Fruit fly (Drosophila melanogaster) whole organism, embryonic: ENCODE data around the gene CG16972.

ENCODE experiments used
- Aef1 ChIP-seq: fragments of 200-800 bp; sonication (Bioruptor generic); IDR thresholded peaks from 3 replicates; pipeline ENCODE4 v1.3.6; 2022; ENCODE audit warnings: missing biosample characterization, missing genetic modification characterization
- Atf-2 ChIP-seq: fragments of 200-800 bp; sonication (Bioruptor generic); optimal IDR thresholded peaks from 2 replicates; lab custom pipeline; 2016; ENCODE audit warnings: missing biosample characterization, missing genetic modification characterization
- CG10979 ChIP-seq: fragments of 200-800 bp; sonication (Bioruptor generic); optimal IDR thresholded peaks from 2 replicates; lab custom pipeline; 2018; ENCODE audit warnings: missing biosample characterization, mild to moderate bottlenecking, missing genetic modification characterization, moderate library complexity
- CG11398 ChIP-seq: fragments of 200-800 bp; sonication (Bioruptor generic); optimal IDR thresholded peaks from 2 replicates; lab custom pipeline; 2016; ENCODE audit warnings: missing biosample characterization, missing genetic modification characterization
- CG11456 ChIP-seq: fragments of 200-800 bp; sonication (Bioruptor generic); IDR thresholded peaks from 3 replicates; pipeline ENCODE4 v1.3.6; 2022; ENCODE audit warnings: missing biosample characterization, missing genetic modification characterization
- CG11723 ChIP-seq: fragments of 200-800 bp; sonication (Bioruptor generic); optimal IDR thresholded peaks from 2 replicates; lab custom pipeline; 2017; ENCODE audit warnings: missing biosample characterization, mild to moderate bottlenecking, missing genetic modification characterization
- CG12744 ChIP-seq: fragments of 200-800 bp; sonication (Bioruptor generic); optimal IDR thresholded peaks from 2 replicates; lab custom pipeline; 2016; ENCODE audit warnings: missing biosample characterization, missing genetic modification characterization
- CG14441 ChIP-seq: fragments of 200-800 bp; sonication (Bioruptor generic); IDR thresholded peaks from 2 replicates; pipeline ENCODE4 v1.3.6; 2022; ENCODE audit warnings: missing biosample characterization, missing genetic modification characterization
- CG14710 ChIP-seq: fragments of 200-800 bp; sonication (Bioruptor generic); optimal IDR thresholded peaks from 3 replicates; lab custom pipeline; 2019; ENCODE audit warnings: missing biosample characterization, mild to moderate bottlenecking, missing genetic modification characterization, moderate library complexity
- CG15269 ChIP-seq: fragments of 200-800 bp; sonication (Bioruptor generic); optimal IDR thresholded peaks from 2 replicates; lab custom pipeline; 2018; ENCODE audit warnings: missing biosample characterization, mild to moderate bottlenecking, missing genetic modification characterization, moderate library complexity
- CG17328 ChIP-seq: fragments of 200-800 bp; sonication (Bioruptor generic); IDR thresholded peaks from 2 replicates; pipeline ENCODE4 v1.3.6; 2022; ENCODE audit warnings: missing biosample characterization, missing genetic modification characterization
- CG2120 ChIP-seq: fragments of 200-800 bp; sonication (Bioruptor generic); optimal IDR thresholded peaks from 3 replicates; lab custom pipeline; 2016; ENCODE audit warnings: missing biosample characterization, missing genetic modification characterization
- CG3726 ChIP-seq: fragments of 200-800 bp; sonication (Bioruptor generic); IDR thresholded peaks from 3 replicates; pipeline ENCODE4, ENCODE4 v1.3.6; 2022; ENCODE audit warnings: missing biosample characterization, missing genetic modification characterization
- CG6254 ChIP-seq: fragments of 200-800 bp; sonication (Bioruptor generic); optimal IDR thresholded peaks from 3 replicates; lab custom pipeline; 2017; ENCODE audit warnings: mild to moderate bottlenecking, missing biosample characterization, missing genetic modification reagents, missing genetic modification characterization
- CG7786 ChIP-seq: fragments of 200-800 bp; sonication (Bioruptor generic); optimal IDR thresholded peaks from 2 replicates; lab custom pipeline; 2016; ENCODE audit warnings: missing biosample characterization, missing genetic modification characterization
- CG7987 ChIP-seq: fragments of 200-800 bp; sonication (Bioruptor generic); optimal IDR thresholded peaks from 2 replicates; lab custom pipeline; 2018; ENCODE audit warnings: missing biosample characterization, mild to moderate bottlenecking, missing genetic modification characterization, moderate library complexity
- CG8765 ChIP-seq: fragments of 200-800 bp; sonication (Bioruptor generic); IDR thresholded peaks from 2 replicates; pipeline ENCODE4 v1.3.6; 2022; ENCODE audit warnings: missing biosample characterization, missing genetic modification characterization
- CG8924 ChIP-seq: fragments of 200-800 bp; optimal IDR thresholded peaks from 3 replicates; lab custom pipeline; 2019; ENCODE audit warnings: missing biosample characterization, mild to moderate bottlenecking, missing genetic modification characterization, moderate library complexity
- CTCF ChIP-seq: fragments of 200-800 bp; sonication (Bioruptor generic); optimal IDR thresholded peaks from 2 replicates; lab custom pipeline; 2017; ENCODE audit warnings: missing biosample characterization, mild to moderate bottlenecking, missing genetic modification characterization, moderate library complexity
- Dref ChIP-seq: fragments of 200-800 bp; sonication (Bioruptor generic); IDR thresholded peaks from 2 replicates; pipeline ENCODE4 v1.3.6; 2022; ENCODE audit warnings: missing biosample characterization, missing genetic modification characterization
- Elba2 ChIP-seq: fragments of 200-800 bp; sonication (Bioruptor generic); optimal IDR thresholded peaks from 3 replicates; lab custom pipeline; 2016; ENCODE audit warnings: missing biosample characterization, missing genetic modification characterization
- Mrtf ChIP-seq: fragments of 200-800 bp; sonication (Bioruptor generic); IDR thresholded peaks from 3 replicates; pipeline ENCODE4 v1.3.6; 2022; ENCODE audit warnings: missing biosample characterization, missing genetic modification characterization
- NC2β ChIP-seq: fragments of 200-800 bp; sonication (Bioruptor generic); optimal IDR thresholded peaks from 2 replicates; lab custom pipeline; 2016; ENCODE audit warnings: missing biosample characterization, missing genetic modification characterization
- Sry-δ ChIP-seq: fragments of 200-800 bp; sonication (Bioruptor generic); optimal IDR thresholded peaks from 2 replicates; lab custom pipeline; 2016; ENCODE audit warnings: missing biosample characterization, missing genetic modification characterization
- Ssrp ChIP-seq: fragments of 200-800 bp; sonication (Bioruptor generic); optimal IDR thresholded peaks from 2 replicates; lab custom pipeline; 2018; ENCODE audit warnings: missing biosample characterization, mild to moderate bottlenecking, missing genetic modification characterization, moderate library complexity
- Xrp1 ChIP-seq: fragments of 200-800 bp; sonication (Bioruptor generic); IDR thresholded peaks from 2 replicates; pipeline ENCODE4 v1.3.6; 2022; ENCODE audit warnings: missing biosample characterization, missing genetic modification characterization
- al ChIP-seq: fragments of 200-800 bp; sonication (Bioruptor generic); IDR thresholded peaks from 2 replicates; pipeline ENCODE4 v1.3.6; 2022; ENCODE audit warnings: missing biosample characterization, missing genetic modification characterization
- ara ChIP-seq: fragments of 200-800 bp; sonication (Bioruptor generic); IDR thresholded peaks from 2 replicates; pipeline ENCODE4 v1.3.6; 2022; ENCODE audit warnings: missing biosample characterization, missing genetic modification characterization
- ash1 ChIP-seq: fragments of 200-800 bp; sonication (Bioruptor generic); optimal IDR thresholded peaks from 2 replicates; lab custom pipeline; 2018; ENCODE audit warnings: missing biosample characterization, mild to moderate bottlenecking, missing genetic modification characterization
- bab2 ChIP-seq: fragments of 200-800 bp; sonication (Bioruptor generic); optimal IDR thresholded peaks from 2 replicates; lab custom pipeline; 2016; ENCODE audit warnings: missing biosample characterization, missing genetic modification characterization
- cato ChIP-seq: fragments of 200-800 bp; sonication (Bioruptor generic); optimal IDR thresholded peaks from 2 replicates; lab custom pipeline; 2016; ENCODE audit warnings: missing biosample characterization, missing genetic modification characterization, borderline replicate concordance
- chif ChIP-seq, 2 experiments: fragments of 200-800 bp; sonication (Bioruptor generic); optimal IDR thresholded peaks; 3 replicates each; lab custom pipeline; 2016; ENCODE audit warnings: missing biosample characterization in 2 of 2, missing genetic modification characterization in 2 of 2
- dm ChIP-seq: fragments of 200-800 bp; sonication (Bioruptor generic); optimal IDR thresholded peaks from 3 replicates; lab custom pipeline; 2016; ENCODE audit warnings: missing biosample characterization, missing genetic modification characterization
- dmrt99B ChIP-seq: fragments of 200-800 bp; sonication (Bioruptor generic); optimal IDR thresholded peaks from 2 replicates; lab custom pipeline; 2018; ENCODE audit warnings: missing biosample characterization, mild to moderate bottlenecking, missing genetic modification characterization, moderate library complexity
- hkb ChIP-seq, 2 experiments: fragments of 200-800 bp in 1 of 2; fragments of >200 bp in 1 of 2; sonication (Bioruptor generic) in 1 of 2; IDR thresholded peaks in 1 of 2; optimal IDR thresholded peaks in 1 of 2; 2 replicates each; pipeline versions ENCODE4 v1.3.6 to Lab custom; 2017 to 2022; ENCODE audit warnings: missing biosample characterization in 1 of 2, missing genetic modification characterization in 1 of 2
- jing ChIP-seq: fragments of 200-800 bp; sonication (Bioruptor generic); optimal IDR thresholded peaks from 2 replicates; lab custom pipeline; 2018; ENCODE audit warnings: missing biosample characterization, mild to moderate bottlenecking, missing genetic modification characterization
- knrl ChIP-seq: fragments of 200-800 bp; sonication (Bioruptor generic); IDR thresholded peaks from 3 replicates; pipeline ENCODE4 v1.3.6; 2022; ENCODE audit warnings: missing biosample characterization, missing genetic modification characterization; ENCODE audit not compliant: partially characterized antibody
- lbe ChIP-seq: fragments of 200-800 bp; sonication (Bioruptor generic); optimal IDR thresholded peaks from 2 replicates; lab custom pipeline; 2016; ENCODE audit warnings: missing biosample characterization, mild to moderate bottlenecking, missing genetic modification characterization
- nmo ChIP-seq: fragments of 200-800 bp; sonication (Bioruptor generic); optimal IDR thresholded peaks from 2 replicates; lab custom pipeline; 2018; ENCODE audit warnings: missing biosample characterization, mild to moderate bottlenecking, missing genetic modification characterization, moderate library complexity
- pan ChIP-seq, 4 experiments: fragments of >200 bp in 3 of 4; fragments of 200-800 bp in 1 of 4; sonication (Bioruptor generic) in 1 of 4; optimal IDR thresholded peaks in 3 of 4; IDR thresholded peaks in 1 of 4; 2 replicates each; pipeline versions ENCODE4 v1.3.6 to Lab custom; 2017 to 2022; ENCODE audit warnings: missing biosample characterization in 2 of 4, missing genetic modification characterization in 2 of 4, mixed read lengths in 1 of 4
- prd ChIP-seq, 3 experiments: fragments of >200 bp in 2 of 3; fragments of 200-800 bp in 1 of 3; sonication (Bioruptor generic) in 1 of 3; optimal IDR thresholded peaks in 2 of 3; IDR thresholded peaks in 1 of 3; 2 replicates in 2 of 3; 3 replicates in 1 of 3; pipeline versions ENCODE4 v1.3.6 to Lab custom; 2017 to 2022; ENCODE audit warnings: missing biosample characterization in 1 of 3, missing genetic modification characterization in 1 of 3
- row ChIP-seq: fragments of 200-800 bp; sonication (Bioruptor generic); IDR thresholded peaks from 3 replicates; pipeline ENCODE4 v1.3.6; 2022; ENCODE audit warnings: missing biosample characterization, missing genetic modification characterization
- schlank ChIP-seq: fragments of 200-800 bp; sonication (Bioruptor generic); optimal IDR thresholded peaks from 2 replicates; lab custom pipeline; 2018; ENCODE audit warnings: missing biosample characterization, mild to moderate bottlenecking, missing genetic modification characterization
- shn ChIP-seq: fragments of 200-800 bp; sonication (Bioruptor generic); optimal IDR thresholded peaks from 3 replicates; lab custom pipeline; 2016; ENCODE audit warnings: missing biosample characterization, missing genetic modification characterization
- tin ChIP-seq: fragments of 200-800 bp; sonication (Bioruptor generic); optimal IDR thresholded peaks from 3 replicates; lab custom pipeline; 2016; ENCODE audit warnings: missing biosample characterization, missing genetic modification characterization
- twi ChIP-seq: fragments of 200-800 bp; optimal IDR thresholded peaks from 2 replicates; lab custom pipeline; 2019; ENCODE audit warnings: missing biosample characterization, mild to moderate bottlenecking, missing genetic modification characterization, moderate library complexity
- vvl ChIP-seq: fragments of 200-800 bp; sonication (Bioruptor generic); IDR thresholded peaks from 2 replicates; pipeline ENCODE4 v1.3.6; 2022; ENCODE audit warnings: missing biosample characterization, missing genetic modification characterization
- wek ChIP-seq: fragments of 200-800 bp; sonication (Bioruptor generic); optimal IDR thresholded peaks from 3 replicates; lab custom pipeline; 2018; ENCODE audit warnings: missing biosample characterization, mild to moderate bottlenecking, missing genetic modification characterization, moderate library complexity
- zen ChIP-seq: fragments of 200-800 bp; sonication (Bioruptor generic); optimal IDR thresholded peaks from 3 replicates; lab custom pipeline; 2018; ENCODE audit warnings: missing biosample characterization, mild to moderate bottlenecking, missing genetic modification characterization, moderate library complexity
- zfh1 ChIP-seq: fragments of 200-800 bp; sonication (Bioruptor generic); IDR thresholded peaks from 3 replicates; pipeline ENCODE4 v1.3.6; 2022; ENCODE audit warnings: missing biosample characterization, missing genetic modification characterization

Gene CG16972

DNA sequence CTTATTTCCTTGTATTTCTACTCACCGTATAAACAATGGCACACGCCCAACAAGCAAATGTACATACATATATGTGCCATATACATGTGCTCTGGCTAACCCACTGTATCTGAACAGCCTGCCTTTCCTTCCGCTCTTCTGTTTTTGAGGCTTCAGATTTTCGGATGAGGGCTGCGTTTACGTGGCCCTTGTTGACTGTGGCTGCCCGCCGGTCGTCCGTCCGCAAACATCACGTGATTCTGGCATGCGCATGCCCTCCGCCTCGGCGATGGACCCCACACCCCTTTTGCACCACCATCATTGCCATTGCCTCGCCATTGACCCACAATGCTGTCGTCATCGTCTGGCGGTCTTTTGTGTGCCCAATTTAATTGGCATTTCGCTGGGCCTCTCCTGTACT is 2.2 kb upstream of the CG16972 start (continued):
- peak; percentile 60 for TF ChIP-seq CG6254 (GFP tag; lab: Kevin White, UChicago)
- TF ChIP-seq Ssrp (tag; lab: Kevin White, UChicago): no peak
- TF ChIP-seq knrl (GFP tag; lab: Robert Waterston, UW): no peak
- TF ChIP-seq CG11723 (GFP tag; lab: Kevin White, UChicago): peak; percentile 30
- TF ChIP-seq zfh1: 0 out of 3 replicates have a peak, but pooled peaks have one; percentile 28
- TF ChIP-seq CTCF (GFP tag; lab: Kevin White, UChicago): no peak
- no peak for TF ChIP-seq CG3726 (GFP tag; lab: Robert Waterston, UW)
- TF ChIP-seq CG7786 (GFP tag; lab: Kevin White, UChicago): peak; percentile 6
- peak; percentile 46 for TF ChIP-seq twi (tag; lab: Kevin White, UChicago)
- TF ChIP-seq CG15269 (tag; lab: Kevin White, UChicago): no peak
- TF ChIP-seq CG17328 (GFP tag; lab: Robert Waterston, UW): peak; percentile 52; the same call in 1 of the 2 replicates
- no peak for TF ChIP-seq schlank (tag; lab: Kevin White, UChicago)
- no peak for TF ChIP-seq CG11456 (GFP tag; lab: Robert Waterston, UW)
- TF ChIP-seq hkb (optimal IDR thresholded peaks at IDR 0.05; lab: Kevin White, UChicago): no peak
- TF ChIP-seq hkb (GFP tag; IDR thresholded peaks at IDR 0.05; lab: Robert Waterston, UW): peak; percentile 79
- no peak for TF ChIP-seq jing (GFP tag; lab: Kevin White, UChicago)
- TF ChIP-seq CG11398 (GFP tag; lab: Kevin White, UChicago): peak; percentile 53
- peak in 1 of 2 experiments; percentile 8 for TF ChIP-seq chif (GFP tag; optimal IDR thresholded peaks at IDR 0.05; lab: Kevin White, UChicago)
- TF ChIP-seq CG7987 (GFP tag; lab: Kevin White, UChicago): peak; percentile 99
- TF ChIP-seq dm (GFP tag; lab: Kevin White, UChicago): peak; percentile 8
- TF ChIP-seq tin: no peak
- TF ChIP-seq Aef1 (GFP tag; lab: Robert Waterston, UW): no peak
- no peak for TF ChIP-seq Dref (GFP tag; lab: Robert Waterston, UW)
- no peak for TF ChIP-seq CG10979
- peak; percentile 23 for TF ChIP-seq dmrt99B (tag; lab: Kevin White, UChicago)
- TF ChIP-seq Atf-2 (GFP tag; lab: Kevin White, UChicago): no peak
- TF ChIP-seq al (GFP tag; lab: Robert Waterston, UW): no peak
- TF ChIP-seq wek (GFP tag; lab: Kevin White, UChicago): peak; percentile 26
- TF ChIP-seq lbe (GFP tag; lab: Kevin White, UChicago): no peak
- no peak for TF ChIP-seq prd (optimal IDR thresholded peaks at IDR 0.05; lab: Kevin White, UChicago)
- no peak for TF ChIP-seq prd (GFP tag; IDR thresholded peaks at IDR 0.05; lab: Robert Waterston, UW)
- no peak for TF ChIP-seq NC2β
- TF ChIP-seq cato (GFP tag; lab: Kevin White, UChicago): no peak
- peak; percentile 60; the same call in 1 of the 2 replicates for TF ChIP-seq vvl (GFP tag; lab: Robert Waterston, UW)
- peak; percentile 5 for TF ChIP-seq bab2 (GFP tag; lab: Kevin White, UChicago)
- TF ChIP-seq zen (tag; lab: Kevin White, UChicago): no peak
- no peak for TF ChIP-seq pan (optimal IDR thresholded peaks at IDR 0.05; lab: Kevin White, UChicago)
- no peak for TF ChIP-seq pan (GFP tag; optimal IDR thresholded peaks at IDR 0.05 in 1 of 2, IDR thresholded peaks at IDR 0.05 in 1 of 2)
- TF ChIP-seq Mrtf (GFP tag; lab: Robert Waterston, UW): no peak
- peak; percentile 20 for TF ChIP-seq CG12744 (GFP tag; lab: Kevin White, UChicago)
- TF ChIP-seq CG8924 (tag; lab: Kevin White, UChicago): peak; percentile 23
- no peak for TF ChIP-seq ara (GFP tag; lab: Robert Waterston, UW)
- no peak for TF ChIP-seq ash1 (GFP tag; lab: Kevin White, UChicago)
- TF ChIP-seq nmo: no peak
- TF ChIP-seq shn (GFP tag; lab: Kevin White, UChicago): peak; percentile 5
- TF ChIP-seq Elba2: no peak
- 0 out of 2 replicates have a peak, but pooled peaks have one; percentile 3 for TF ChIP-seq CG14441
- peak; percentile 5 for TF ChIP-seq CG2120 (GFP tag; lab: Kevin White, UChicago)
- TF ChIP-seq Xrp1 (GFP tag; lab: Robert Waterston, UW): peak; percentile 44; the same call in 1 of the 2 replicates
- no peak for TF ChIP-seq CG8765 (GFP tag; lab: Robert Waterston, UW)
- TF ChIP-seq Sry-δ: no peak
- TF ChIP-seq CG14710 (tag; lab: Kevin White, UChicago): peak; percentile 24
- no peak for TF ChIP-seq row (GFP tag; lab: Robert Waterston, UW)
